Fruit fly (Drosophila melanogaster): ENCODE data around the gene CG5114.
A peak's percentile ranks its signal among the peaks of the same experiment; 100 is the strongest.

Gene CG5114

dm6 chr3L:14972625-14973250, 9.9 kb upstream of the CG5114 start, which contains the start of gene Brd:
TSS of gene Brd (plus strand) at chr3L:14972667.
- no peak for TF ChIP-seq abd-A (tag; optimal IDR thresholded peaks at IDR 0.05)
- no peak for TF ChIP-seq yki (optimal IDR thresholded peaks at IDR 0.05)
- TF ChIP-seq stwl (tag; optimal IDR thresholded peaks at IDR 0.05): no peak
- peak; percentile 58 for TF ChIP-seq Elba2 (GFP tag; optimal IDR thresholded peaks at IDR 0.05)
- TF ChIP-seq vvl (GFP tag; IDR thresholded peaks at IDR 0.05): peak; percentile 82
- no peak for TF ChIP-seq tx (GFP tag; optimal IDR thresholded peaks at IDR 0.05)
- no peak for TF ChIP-seq cwo (GFP tag; optimal IDR thresholded peaks at IDR 0.05)
- no peak for TF ChIP-seq CG4617 (GFP tag; optimal IDR thresholded peaks at IDR 0.05; ENCODE audit: borderline replicate concordance)
- no peak for TF ChIP-seq ken (GFP tag; IDR thresholded peaks at IDR 0.05)
- no peak for TF ChIP-seq CG9215 (GFP tag; IDR thresholded peaks at IDR 0.05)
- no peak for TF ChIP-seq Chrac-16 (GFP tag; optimal IDR thresholded peaks at IDR 0.05)
- no peak for TF ChIP-seq Dfd (GFP tag; optimal IDR thresholded peaks at IDR 0.05)
- TF ChIP-seq Stat92E (GFP tag; optimal IDR thresholded peaks at IDR 0.05): no peak
- no peak for TF ChIP-seq wor (GFP tag; IDR thresholded peaks at IDR 0.05)
- TF ChIP-seq CG2116 (GFP tag; optimal IDR thresholded peaks at IDR 0.05): no peak
- no peak for TF ChIP-seq CG8281 (tag; optimal IDR thresholded peaks at IDR 0.05)
- TF ChIP-seq CG12219 (GFP tag; optimal IDR thresholded peaks at IDR 0.05): no peak
- TF ChIP-seq psq (GFP tag; optimal IDR thresholded peaks at IDR 0.05): no peak
- 0 out of 2 replicates have a peak, but pooled peaks have one; percentile 8 for TF ChIP-seq CG17328 (GFP tag; IDR thresholded peaks at IDR 0.05)
- TF ChIP-seq CkIIα-i1 (GFP tag; IDR thresholded peaks at IDR 0.05): no peak
- TF ChIP-seq CG32767 (GFP tag; IDR thresholded peaks at IDR 0.05): no peak
- no peak for TF ChIP-seq CG15479 (GFP tag; optimal IDR thresholded peaks at IDR 0.05)
- peak; percentile 14 for TF ChIP-seq CG4282 (GFP tag; optimal IDR thresholded peaks at IDR 0.05)
- TF ChIP-seq CG30431 (GFP tag; optimal IDR thresholded peaks at IDR 0.05): no peak
- TF ChIP-seq hth (optimal IDR thresholded peaks at IDR 0.05): no peak
- TF ChIP-seq hbn (GFP tag; IDR thresholded peaks at IDR 0.05; ENCODE audit: partially characterized antibody): no peak
- TF ChIP-seq Hsf (GFP tag; optimal IDR thresholded peaks at IDR 0.05): peak; percentile 3
- no peak for TF ChIP-seq CG17802 (tag; optimal IDR thresholded peaks at IDR 0.05)
- TF ChIP-seq tup (GFP tag; optimal IDR thresholded peaks at IDR 0.05): no peak
- no peak for TF ChIP-seq inv (GFP tag; IDR thresholded peaks at IDR 0.05; ENCODE audit: partially characterized antibody)
- no peak for TF ChIP-seq Hr39 (optimal IDR thresholded peaks at IDR 0.05)
- TF ChIP-seq CG4328 (GFP tag; optimal IDR thresholded peaks at IDR 0.05): no peak
- no peak for TF ChIP-seq CG6683 (GFP tag; optimal IDR thresholded peaks at IDR 0.05)
- no peak for TF ChIP-seq CG11247 (GFP tag; IDR thresholded peaks at IDR 0.05)
- no peak for TF ChIP-seq CG10209 (GFP tag; optimal IDR thresholded peaks at IDR 0.05)
- TF ChIP-seq vnd (GFP tag; IDR thresholded peaks at IDR 0.05; ENCODE audit: partially characterized antibody): no peak
- TF ChIP-seq ind (GFP tag; optimal IDR thresholded peaks at IDR 0.05): no peak
- TF ChIP-seq grau (tag; optimal IDR thresholded peaks at IDR 0.05): no peak
- no peak for TF ChIP-seq Neu2 (GFP tag; optimal IDR thresholded peaks at IDR 0.05; ENCODE audit: borderline replicate concordance)
- TF ChIP-seq grn (GFP tag; optimal IDR thresholded peaks at IDR 0.05): peak; percentile 7
- TF ChIP-seq Hr3 (GFP tag; optimal IDR thresholded peaks at IDR 0.05): no peak
- TF ChIP-seq emc (GFP tag; optimal IDR thresholded peaks at IDR 0.05): no peak
- peak; percentile 95 for TF ChIP-seq pros (GFP tag; optimal IDR thresholded peaks at IDR 0.05)
- no peak for TF ChIP-seq vfl (GFP tag; optimal IDR thresholded peaks at IDR 0.05)
- no peak for TF ChIP-seq CG10654 (GFP tag; optimal IDR thresholded peaks at IDR 0.05)
- no peak for TF ChIP-seq CG10565 (GFP tag; optimal IDR thresholded peaks at IDR 0.05)
- no peak for TF ChIP-seq gsb (GFP tag; IDR thresholded peaks at IDR 0.05)
- TF ChIP-seq sens (GFP tag): peak; percentile 5
- no peak for TF ChIP-seq Dip2 (GFP tag; IDR thresholded peaks at IDR 0.05)
- no peak for TF ChIP-seq CG17568 (GFP tag; optimal IDR thresholded peaks at IDR 0.05)
- no peak for TF ChIP-seq hkb (optimal IDR thresholded peaks at IDR 0.05)
- no peak for TF ChIP-seq hkb (GFP tag; IDR thresholded peaks at IDR 0.05)

Measured in whole organism, embryonic.